Worm (Caenorhabditis elegans): ENCODE results near the gene fbxb-59.

Gene fbxb-59

ce11 chrV:20220604-20221003 lies 14.6 kb upstream of the fbxb-59 start:
- no peak for TF ChIP-seq lin-15B (tag; optimal IDR thresholded peaks at IDR 0.05)
- no peak for TF ChIP-seq nhr-23 (tag; optimal IDR thresholded peaks at IDR 0.05)
- no peak for TF ChIP-seq nhr-237 (tag; optimal IDR thresholded peaks at IDR 0.05)
- no peak for TF ChIP-seq elt-2 (tag; optimal IDR thresholded peaks at IDR 0.05)
- no peak for TF ChIP-seq ceh-28 (tag; optimal IDR thresholded peaks at IDR 0.05)
- TF ChIP-seq nhr-77 (tag; optimal IDR thresholded peaks at IDR 0.05): no peak
- TF ChIP-seq fos-1 (tag; optimal IDR thresholded peaks at IDR 0.05): no peak
- TF ChIP-seq ceh-16 (tag; optimal IDR thresholded peaks at IDR 0.05): no peak
- no peak for TF ChIP-seq hmg-11 (tag; optimal IDR thresholded peaks at IDR 0.05)
- TF ChIP-seq ama-1 (optimal IDR thresholded peaks at IDR 0.05): no peak
- no peak for TF ChIP-seq nhr-76 (tag; optimal IDR thresholded peaks at IDR 0.05)
- TF ChIP-seq unc-62 (GFP tag; optimal IDR thresholded peaks at IDR 0.05): no peak

ce11 chrV:20215197-20215596 lies 9.2 kb upstream of the fbxb-59 start, which contains the start of gene Y113G7B.11:
TSS of gene Y113G7B.11 (minus strand) at chrV:20215297.
- no peak for TF ChIP-seq jun-1 (tag; optimal IDR thresholded peaks at IDR 0.05)
- TF ChIP-seq nhr-237 (tag; optimal IDR thresholded peaks at IDR 0.05): no peak
- no peak for TF ChIP-seq fos-1 (tag; optimal IDR thresholded peaks at IDR 0.05)
- no peak for TF ChIP-seq nfya-1 (tag; optimal IDR thresholded peaks at IDR 0.05; ENCODE audit: insufficient read depth)
- TF ChIP-seq nhr-23 (tag; optimal IDR thresholded peaks at IDR 0.05): no peak
- no peak for TF ChIP-seq egl-27 (tag; optimal IDR thresholded peaks at IDR 0.05)
- TF ChIP-seq ceh-28 (tag; optimal IDR thresholded peaks at IDR 0.05): no peak
- TF ChIP-seq ztf-4 (tag; optimal IDR thresholded peaks at IDR 0.05): no peak
- no peak for TF ChIP-seq nhr-43 (tag; optimal IDR thresholded peaks at IDR 0.05; ENCODE audit: poor library complexity, severe bottlenecking)
- TF ChIP-seq nhr-76 (tag; optimal IDR thresholded peaks at IDR 0.05): no peak
- no peak for TF ChIP-seq aly-2 (tag; optimal IDR thresholded peaks at IDR 0.05)

- TF ChIP-seq elt-2 (tag; optimal IDR thresholded peaks at IDR 0.05) (peak; percentile 66), jun-1 (tag; optimal IDR thresholded peaks at IDR 0.05) (no peak), elt-1 (tag; optimal IDR thresholded peaks at IDR 0.05) (no peak), R02D3.7 (tag; optimal IDR thresholded peaks at IDR 0.05) (no peak), pha-4 (tag; optimal IDR thresholded peaks at IDR 0.05) (peak; percentile 12), fkh-2 (tag; optimal IDR thresholded peaks at IDR 0.05) (no peak), fos-1 (tag; optimal IDR thresholded peaks at IDR 0.05) (no peak), tbx-2 (tag; optimal IDR thresholded peaks at IDR 0.05) (no peak), pqm-1 (tag; optimal IDR thresholded peaks at IDR 0.05) (peak; percentile 47)
These were observed 7.1 kb upstream of the fbxb-59 start for ce11 chrV:20213097-20213496.

ce11 chrV:20212584-20212983 lies 6.6 kb upstream of the fbxb-59 start, which contains the start of gene Y113G7B.12:
TSS of gene Y113G7B.12 (minus strand) at chrV:20212684.
- no peak for TF ChIP-seq aly-2 (tag; optimal IDR thresholded peaks at IDR 0.05)
- no peak for TF ChIP-seq nhr-25 (tag; optimal IDR thresholded peaks at IDR 0.05)
- TF ChIP-seq skn-1 (tag; optimal IDR thresholded peaks at IDR 0.05): no peak
- no peak for TF ChIP-seq nhr-76 (tag; optimal IDR thresholded peaks at IDR 0.05)
- no peak for TF ChIP-seq pha-4 (tag; optimal IDR thresholded peaks at IDR 0.05)
- TF ChIP-seq fkh-2 (tag; optimal IDR thresholded peaks at IDR 0.05): no peak
- no peak for TF ChIP-seq elt-3 (tag; optimal IDR thresholded peaks at IDR 0.05)
- no peak for TF ChIP-seq ceh-16 (tag; optimal IDR thresholded peaks at IDR 0.05)
- TF ChIP-seq lin-15B (tag; optimal IDR thresholded peaks at IDR 0.05): no peak
- no peak for TF ChIP-seq ama-1 (optimal IDR thresholded peaks at IDR 0.05)

ce11 chrV:20203085-20203484 lies 2.9 kb downstream of the fbxb-59 start, which contains the start of gene fbxa-113:
TSS of gene fbxa-113 (plus strand) at chrV:20203385.
- TF ChIP-seq lsy-12 (tag; optimal IDR thresholded peaks at IDR 0.05) (no peak), skn-1 (tag; optimal IDR thresholded peaks at IDR 0.05) (no peak), fos-1 (tag; optimal IDR thresholded peaks at IDR 0.05) (no peak), ZK546.5 (tag; optimal IDR thresholded peaks at IDR 0.05) (no peak), snpc-4 (tag; optimal IDR thresholded peaks at IDR 0.05) (no peak), aly-2 (tag; optimal IDR thresholded peaks at IDR 0.05) (no peak), elt-1 (tag; optimal IDR thresholded peaks at IDR 0.05) (no peak), nfya-1 (tag; optimal IDR thresholded peaks at IDR 0.05; ENCODE audit: insufficient read depth) (no peak), egl-27 (tag; optimal IDR thresholded peaks at IDR 0.05) (no peak), fkh-2 (tag; optimal IDR thresholded peaks at IDR 0.05) (no peak), elt-3 (tag; optimal IDR thresholded peaks at IDR 0.05) (no peak), jun-1 (tag; optimal IDR thresholded peaks at IDR 0.05) (no peak), hmg-11 (tag; optimal IDR thresholded peaks at IDR 0.05) (no peak), tbx-2 (tag; optimal IDR thresholded peaks at IDR 0.05) (no peak), ztf-11 (tag; optimal IDR thresholded peaks at IDR 0.05) (no peak)

DNA sequence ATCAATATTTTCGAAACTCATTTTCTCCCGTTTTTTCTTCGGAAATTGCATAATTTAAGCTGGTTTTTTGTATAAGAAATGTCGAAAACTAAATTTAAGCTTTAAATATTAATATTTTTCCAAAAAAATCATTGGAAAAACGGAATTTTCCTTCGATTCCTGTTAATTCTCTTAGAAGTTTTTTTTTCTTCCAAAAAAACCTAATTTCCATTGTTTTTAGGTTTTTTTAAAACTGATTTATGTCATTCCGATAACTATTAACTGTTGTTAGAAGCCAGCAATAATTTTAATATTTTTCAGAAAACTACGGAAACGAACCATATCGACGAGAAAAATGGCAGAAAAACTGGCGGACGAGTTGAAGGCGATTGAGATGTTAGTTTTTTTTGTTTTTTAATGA lies 4.7 kb downstream of the fbxb-59 start, which contains the start of gene fbxa-114:
Gene fbxa-114, plus strand, starts transcription at position 301 of the 400 bp plus-strand sequence.
- TF ChIP-seq lin-39 (tag; optimal IDR thresholded peaks at IDR 0.05) (no peak), hmg-11 (tag; optimal IDR thresholded peaks at IDR 0.05) (no peak), nhr-28 (tag; optimal IDR thresholded peaks at IDR 0.05) (no peak), skn-1 (tag; optimal IDR thresholded peaks at IDR 0.05) (no peak), sea-2 (GFP tag; optimal IDR thresholded peaks at IDR 0.05) (no peak), elt-3 (tag; optimal IDR thresholded peaks at IDR 0.05) (no peak), jun-1 (tag; optimal IDR thresholded peaks at IDR 0.05) (no peak), eor-1 (tag; optimal IDR thresholded peaks at IDR 0.05) (no peak)
